Worm (Caenorhabditis elegans) whole organism, young adult: Measurements from ENCODE around the gene C31B8.1.
"Not testable (repeated sequence)": the region's sequence is repeated elsewhere in the genome, so short reads cannot be mapped to it uniquely, and the experiment has no call there.

Experiments
- F33H1.4 ChIP-seq: fragments of 200-800 bp; sonication (Bioruptor generic); IDR thresholded peaks from 2 replicates; pipeline ENCODE4 v1.3.6; 2022; ENCODE audit warnings: missing genetic modification reagents, missing genetic modification characterization, missing compliant biosample characterization
- F55B11.4 ChIP-seq: sonication (generic microtip); optimal IDR thresholded peaks from 2 replicates; lab custom pipeline; 2016; ENCODE audit warnings: missing compliant biosample characterization, missing genetic modification characterization, borderline replicate concordance; ENCODE audit not compliant: insufficient read depth
- Y53G8AR.9 ChIP-seq: fragments of 200-800 bp; sonication (Bioruptor generic); conservative IDR thresholded peaks from 2 replicates; pipeline ENCODE4 v1.3.6; 2022; ENCODE audit warnings: missing genetic modification reagents, missing genetic modification characterization, missing compliant biosample characterization
- akir-1 ChIP-seq: fragments of 200-800 bp; sonication (Bioruptor generic); optimal IDR thresholded peaks from 2 replicates; lab custom pipeline; 2018; ENCODE audit warnings: mild to moderate bottlenecking, missing genetic modification characterization, moderate library complexity, missing compliant biosample characterization
- aptf-3 ChIP-seq: fragments of 200-800 bp; sonication (Bioruptor generic); IDR thresholded peaks from 2 replicates; pipeline ENCODE4 v1.3.6; 2022; ENCODE audit warnings: missing genetic modification characterization, missing compliant biosample characterization
- attf-6 ChIP-seq: fragments of 200-800 bp; sonication (Bioruptor generic); IDR thresholded peaks from 2 replicates; pipeline ENCODE4 v1.3.6; 2022; ENCODE audit warnings: missing genetic modification reagents, missing genetic modification characterization, missing compliant biosample characterization
- ceh-58 ChIP-seq: fragments of 200-800 bp; sonication (Bioruptor generic); IDR thresholded peaks from 2 replicates; pipeline ENCODE4 v1.3.6; 2022; ENCODE audit warnings: missing genetic modification characterization, missing compliant biosample characterization
- egl-44 ChIP-seq: fragments of 200-800 bp; sonication (Bioruptor generic); IDR thresholded peaks from 2 replicates; pipeline ENCODE4 v1.3.6; 2022; ENCODE audit warnings: missing genetic modification reagents, missing genetic modification characterization, missing compliant biosample characterization
- fkh-3 ChIP-seq: sonication (generic microtip); optimal IDR thresholded peaks from 2 replicates; lab custom pipeline; 2016; ENCODE audit warnings: mild to moderate bottlenecking, missing genetic modification characterization, missing compliant biosample characterization
- gei-17 ChIP-seq: fragments of 200-800 bp; sonication (Bioruptor generic); optimal IDR thresholded peaks from 2 replicates; lab custom pipeline; 2018; ENCODE audit warnings: mild to moderate bottlenecking, missing genetic modification characterization, missing compliant biosample characterization
- hlh-26 ChIP-seq: fragments of 200-800 bp; sonication (Bioruptor generic); conservative IDR thresholded peaks from 2 replicates; pipeline ENCODE4 v1.3.6; 2022; ENCODE audit warnings: missing genetic modification reagents, missing genetic modification characterization, missing compliant biosample characterization
- hrde-1 ChIP-seq: sonication (generic microtip); optimal IDR thresholded peaks from 2 replicates; lab custom pipeline; 2016; ENCODE audit warnings: missing genetic modification characterization, mild to moderate bottlenecking, missing compliant biosample characterization, moderate library complexity, missing genotype, missing genetic modification reagents, borderline replicate concordance
- lin-26 ChIP-seq: fragments of 200-800 bp; sonication (Bioruptor generic); IDR thresholded peaks from 2 replicates; pipeline ENCODE4 v1.3.6; 2022; ENCODE audit warnings: missing genetic modification reagents, missing genetic modification characterization, missing compliant biosample characterization
- lin-40 ChIP-seq: sonication (generic microtip); optimal IDR thresholded peaks from 2 replicates; lab custom pipeline; 2016; ENCODE audit warnings: missing genetic modification characterization, mild to moderate bottlenecking, missing compliant biosample characterization, missing genotype, missing genetic modification reagents
- madf-8 ChIP-seq: fragments of 200-800 bp; sonication (Bioruptor generic); conservative IDR thresholded peaks from 2 replicates; pipeline ENCODE4 v1.3.6; 2022; ENCODE audit warnings: missing genetic modification reagents, missing genetic modification characterization, missing compliant biosample characterization
- mcd-1 ChIP-seq: fragments of 200-800 bp; sonication (Bioruptor generic); IDR thresholded peaks from 2 replicates; pipeline ENCODE4 v1.3.6; 2022; ENCODE audit warnings: missing genetic modification reagents, missing genetic modification characterization, missing compliant biosample characterization
- mxl-1 ChIP-seq: sonication (generic microtip); optimal IDR thresholded peaks from 2 replicates; lab custom pipeline; 2016; ENCODE audit warnings: missing genetic modification characterization, missing compliant biosample characterization
- rcor-1 ChIP-seq: fragments of 200-800 bp; sonication (Bioruptor generic); IDR thresholded peaks from 2 replicates; pipeline ENCODE4 v1.3.6; 2022; ENCODE audit warnings: missing genetic modification reagents, missing genetic modification characterization, missing compliant biosample characterization
- rpc-1 ChIP-seq, 2 experiments: fragments of 150-350 bp in 1 of 2; sonication (generic microtip) in 1 of 2; optimal IDR thresholded peaks; 2 replicates each; lab custom pipeline; 2014 to 2018; ENCODE audit warnings: missing biosample characterization in 1 of 2, missing genetic modification characterization in 1 of 2, missing genetic modification reagents in 1 of 2, missing genotype in 1 of 2
- snpc-1.1 ChIP-seq: sonication (generic microtip); optimal IDR thresholded peaks from 2 replicates; lab custom pipeline; 2017; ENCODE audit warnings: missing genetic modification characterization, mild to moderate bottlenecking, missing compliant biosample characterization, antibody characterized with exemption, moderate library complexity, missing genotype, missing genetic modification reagents; ENCODE audit not compliant: insufficient read depth
- snpc-4 ChIP-seq, 5 experiments: fragments of 150-350 bp in 1 of 5; sonication (generic microtip) in 4 of 5; optimal IDR thresholded peaks; 2 replicates each; lab custom pipeline; 2014 to 2018; ENCODE audit warnings: missing genetic modification characterization in 5 of 5, missing biosample characterization in 3 of 5, antibody characterized with exemption in 2 of 5, mild to moderate bottlenecking in 2 of 5, missing compliant biosample characterization in 2 of 5, missing genotype in 2 of 5, moderate library complexity in 2 of 5, missing genetic modification reagents in 1 of 5
- sptf-2 ChIP-seq: fragments of 200-800 bp; sonication (Bioruptor generic); optimal IDR thresholded peaks from 2 replicates; lab custom pipeline; 2018; ENCODE audit warnings: mild to moderate bottlenecking, missing genetic modification characterization, missing compliant biosample characterization
- tbx-9 ChIP-seq: sonication (generic microtip); optimal IDR thresholded peaks from 2 replicates; lab custom pipeline; 2016; ENCODE audit warnings: borderline replicate concordance, missing genetic modification characterization, inconsistent platforms, missing compliant biosample characterization
- tlf-1 ChIP-seq: fragments of 200-800 bp; sonication (Bioruptor generic); optimal IDR thresholded peaks from 2 replicates; lab custom pipeline; 2018; ENCODE audit warnings: mild to moderate bottlenecking, missing genetic modification characterization, missing compliant biosample characterization
- unc-130 ChIP-seq: sonication (generic microtip); optimal IDR thresholded peaks from 2 replicates; lab custom pipeline; 2016; ENCODE audit warnings: missing genetic modification reagents, missing genetic modification characterization, missing compliant biosample characterization
- zim-3 ChIP-seq: sonication (generic microtip); optimal IDR thresholded peaks from 2 replicates; lab custom pipeline; 2017; ENCODE audit warnings: mild to moderate bottlenecking, missing genetic modification characterization, moderate library complexity, missing compliant biosample characterization
- ztf-25 ChIP-seq: fragments of 200-800 bp; sonication (Bioruptor generic); IDR thresholded peaks from 2 replicates; pipeline ENCODE4 v1.3.6; 2022; ENCODE audit warnings: missing genetic modification reagents, missing genetic modification characterization, missing compliant biosample characterization
- ztf-28 ChIP-seq: fragments of 200-800 bp; sonication (Bioruptor generic); IDR thresholded peaks from 2 replicates; pipeline ENCODE4 v1.3.6; 2022; ENCODE audit warnings: missing genetic modification reagents, missing genetic modification characterization, missing compliant biosample characterization
- ztf-3 ChIP-seq: fragments of 200-800 bp; sonication (Bioruptor generic); optimal IDR thresholded peaks from 2 replicates; lab custom pipeline; 2018; ENCODE audit warnings: mild to moderate bottlenecking, missing genetic modification characterization, missing compliant biosample characterization

C31B8.1 gene

ce11 chrV:2962960-2963359 is 31.6 kb downstream of the C31B8.1 start, which contains the start of gene srw-138:
Gene srw-138 (minus strand): TSS chrV:2963060.
- TF ChIP-seq mxl-1 (no peak), rcor-1 (GFP tag; lab: Robert Waterston, UW) (no peak), tbx-9 (tag; lab: Kevin White, UChicago) (no peak), lin-26 (GFP tag; lab: Robert Waterston, UW) (no peak), zim-3 (no peak), sptf-2 (no peak), fkh-3 (tag; lab: Kevin White, UChicago) (no peak), akir-1 (GFP tag; lab: Kevin White, UChicago) (no peak)

ce11 chrV:2964786-2965185 is 33.4 kb downstream of the C31B8.1 start, which contains the start of gene srh-88:
Gene srh-88 (minus strand): TSS chrV:2964886.
- no peak for TF ChIP-seq F33H1.4 (GFP tag; lab: Robert Waterston, UW)
- TF ChIP-seq aptf-3 (GFP tag; lab: Robert Waterston, UW), result no peak
- TF ChIP-seq gei-17 (GFP tag; lab: Kevin White, UChicago), result no peak
- TF ChIP-seq unc-130, result no peak
- TF ChIP-seq F55B11.4, result no peak
- no peak for TF ChIP-seq mxl-1
- no peak for TF ChIP-seq madf-8 (GFP tag; lab: Robert Waterston, UW)
- TF ChIP-seq ztf-3 (GFP tag; lab: Kevin White, UChicago), result no peak
- TF ChIP-seq hlh-26, result no peak
- no peak for TF ChIP-seq ztf-28 (GFP tag; lab: Robert Waterston, UW)

- TF ChIP-seq snpc-4 (GFP tag; optimal IDR thresholded peaks at IDR 0.05; lab: Kevin White, UChicago) (no peak), snpc-4 (tag; optimal IDR thresholded peaks at IDR 0.05; lab: Kevin White, UChicago) (peak in 3 of 4 experiments; percentile 51 to 95 (median 91)), rpc-1 (optimal IDR thresholded peaks at IDR 0.05; lab: Kevin White, UChicago) (no peak), rpc-1 (tag; optimal IDR thresholded peaks at IDR 0.05; lab: Kevin White, UChicago) (peak; percentile 22), tlf-1 (no peak), egl-44 (GFP tag; lab: Robert Waterston, UW) (no peak), snpc-1.1 (tag; lab: Kevin White, UChicago) (peak; percentile 84)
These were observed 40.1 kb downstream of the C31B8.1 start, which contains the start of gene srw-129 for ce11 chrV:2971307-2971999. Gene srw-129 (plus strand): TSS chrV:2971949.

ce11 chrV:2975285-2975684 is 43.9 kb downstream of the C31B8.1 start, which contains the start of gene srw-123:
Gene srw-123 (minus strand): TSS chrV:2975385.
- TF ChIP-seq snpc-1.1 (tag; lab: Kevin White, UChicago); aptf-3 (GFP tag; lab: Robert Waterston, UW); attf-6: not testable (repeated sequence)

- no peak for TF ChIP-seq mcd-1 (GFP tag; lab: Robert Waterston, UW)
- TF ChIP-seq Y53G8AR.9 (GFP tag; lab: Robert Waterston, UW), result no peak
- TF ChIP-seq ztf-25 (GFP tag; lab: Robert Waterston, UW), result no peak
- TF ChIP-seq madf-8 (GFP tag; lab: Robert Waterston, UW), result no peak
- no peak for TF ChIP-seq lin-40 (tag; lab: Kevin White, UChicago)
- TF ChIP-seq ceh-58 (GFP tag; lab: Robert Waterston, UW), result no peak
- TF ChIP-seq rcor-1 (GFP tag; lab: Robert Waterston, UW), result no peak
- TF ChIP-seq hrde-1 (tag; lab: Kevin White, UChicago), result no peak
- TF ChIP-seq, all 124 proteins: peak for 0
These were observed 44.9 kb downstream of the C31B8.1 start, which contains the start of gene srw-124 for ce11 chrV:2976287-2976686. Gene srw-124 (plus strand): TSS chrV:2976587.
